Fruit fly (Drosophila melanogaster): Measurements from ENCODE around the gene CG14598.
A peak's percentile ranks its signal among the peaks of the same experiment; 100 is the strongest.

The CG14598 gene

DNA sequence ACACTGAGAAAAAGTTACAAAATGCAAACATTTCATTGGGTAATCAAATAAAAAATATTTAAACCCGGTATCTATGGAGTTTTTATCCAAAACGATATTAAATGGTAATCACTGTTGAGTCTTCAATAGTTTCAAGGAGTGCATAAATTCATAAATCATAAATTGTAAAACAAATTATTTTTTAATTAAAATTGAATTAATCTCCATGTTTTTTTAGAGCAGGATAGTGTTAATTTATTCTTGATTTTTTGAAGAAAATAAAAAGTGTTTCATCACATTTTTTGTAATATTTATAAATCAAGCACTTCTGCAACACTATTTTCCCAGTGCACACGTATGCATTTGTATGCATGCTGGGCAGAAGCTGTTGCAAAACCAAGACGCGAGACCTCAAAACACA is 51.3 kb downstream of the CG14598 start (continued):
- TF ChIP-seq CG10669 (GFP tag; optimal IDR thresholded peaks at IDR 0.05) = peak; percentile 45
- TF ChIP-seq Smox (GFP tag; optimal IDR thresholded peaks at IDR 0.05) = peak; percentile 78
- TF ChIP-seq ss (GFP tag; optimal IDR thresholded peaks at IDR 0.05) = peak in 1 of 2 experiments; percentile 60
- TF ChIP-seq fkh (GFP tag; optimal IDR thresholded peaks at IDR 0.05) = no peak
- TF ChIP-seq fd85E (GFP tag; optimal IDR thresholded peaks at IDR 0.05) = no peak
- TF ChIP-seq Eip93F (GFP tag; optimal IDR thresholded peaks at IDR 0.05) = no peak
- peak; percentile 79 for TF ChIP-seq CG10631 (GFP tag; optimal IDR thresholded peaks at IDR 0.05)
- TF ChIP-seq CG34406 (GFP tag; optimal IDR thresholded peaks at IDR 0.05) = peak; percentile 81
- peak; percentile 88 for TF ChIP-seq esn (GFP tag; optimal IDR thresholded peaks at IDR 0.05)
- peak; percentile 81 for TF ChIP-seq achi (GFP tag; optimal IDR thresholded peaks at IDR 0.05)
- peak; percentile 71 for TF ChIP-seq Gug (GFP tag; IDR thresholded peaks at IDR 0.05)
- TF ChIP-seq CG6276 (GFP tag; optimal IDR thresholded peaks at IDR 0.05) = peak; percentile 84
- TF ChIP-seq svp (GFP tag) = peak; percentile 88
- peak; percentile 97 for TF ChIP-seq Eip78C (GFP tag)
- peak; percentile 85 for TF ChIP-seq acj6 (GFP tag; optimal IDR thresholded peaks at IDR 0.05)
- TF ChIP-seq CG4318 (GFP tag; optimal IDR thresholded peaks at IDR 0.05) = peak; percentile 88
- peak; percentile 74 for TF ChIP-seq Met (GFP tag; optimal IDR thresholded peaks at IDR 0.05)
- peak; percentile 51 for TF ChIP-seq Eip75B (GFP tag; optimal IDR thresholded peaks at IDR 0.05)
- no peak for TF ChIP-seq CG1621 (tag; optimal IDR thresholded peaks at IDR 0.05)
- no peak for TF ChIP-seq Hr38 (GFP tag; optimal IDR thresholded peaks at IDR 0.05)
- TF ChIP-seq CG15336 (GFP tag; IDR thresholded peaks at IDR 0.05) = peak; percentile 83
- peak; percentile 42 for TF ChIP-seq CG6808 (GFP tag; optimal IDR thresholded peaks at IDR 0.05)
- peak; percentile 70 for TF ChIP-seq lz (GFP tag; optimal IDR thresholded peaks at IDR 0.05)
- TF ChIP-seq CG11902 (GFP tag; optimal IDR thresholded peaks at IDR 0.05) = peak; percentile 59
- TF ChIP-seq topi (GFP tag; optimal IDR thresholded peaks at IDR 0.05) = peak; percentile 79
- peak; percentile 72 for TF ChIP-seq CG31627 (GFP tag; optimal IDR thresholded peaks at IDR 0.05)
- peak; percentile 66 for TF ChIP-seq CG8319 (GFP tag; optimal IDR thresholded peaks at IDR 0.05)
- peak; percentile 56 for TF ChIP-seq Lpt (GFP tag; optimal IDR thresholded peaks at IDR 0.05)
- peak; percentile 69 for TF ChIP-seq CG6792 (GFP tag; optimal IDR thresholded peaks at IDR 0.05)
- peak; percentile 78 for TF ChIP-seq CG8632 (GFP tag; optimal IDR thresholded peaks at IDR 0.05)
- peak; percentile 56; the same call in 2 of the 3 replicates for TF ChIP-seq CG6163 (GFP tag; IDR thresholded peaks at IDR 0.05)
- peak; percentile 90 for TF ChIP-seq Hr4 (GFP tag; optimal IDR thresholded peaks at IDR 0.05)

DNA sequence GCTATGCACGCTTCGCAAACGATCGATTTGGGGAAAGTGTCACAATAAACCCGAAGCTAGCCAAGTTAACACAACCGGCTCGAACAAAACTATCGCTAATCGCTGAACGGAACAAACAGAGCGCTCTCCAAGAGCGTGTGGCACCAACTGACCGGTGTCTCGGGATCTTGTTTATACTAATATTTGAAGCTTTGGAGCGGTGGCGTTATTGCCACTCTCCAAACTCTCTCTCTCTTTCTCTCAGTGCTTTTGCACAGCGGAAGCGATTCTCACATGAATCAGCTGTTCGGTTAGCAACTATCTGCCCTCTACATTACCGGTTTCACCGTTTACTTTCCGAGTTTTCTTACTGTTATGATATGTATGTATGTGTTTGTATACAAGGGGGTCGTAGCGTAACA is 51.9 kb downstream of the CG14598 start:
- TF ChIP-seq fkh (GFP tag; optimal IDR thresholded peaks at IDR 0.05) (peak; percentile 28), CG15336 (GFP tag; IDR thresholded peaks at IDR 0.05) (0 out of 2 replicates have a peak, but pooled peaks have one; percentile 6), spab (GFP tag; optimal IDR thresholded peaks at IDR 0.05) (no peak), CG6854 (GFP tag; optimal IDR thresholded peaks at IDR 0.05) (peak; percentile 48), fd85E (GFP tag; optimal IDR thresholded peaks at IDR 0.05) (peak; percentile 16)

Data from whole organism, prepupa.